Fruit fly (Drosophila melanogaster): ENCODE results near the gene Pkd2.

Gene Pkd2

DNA sequence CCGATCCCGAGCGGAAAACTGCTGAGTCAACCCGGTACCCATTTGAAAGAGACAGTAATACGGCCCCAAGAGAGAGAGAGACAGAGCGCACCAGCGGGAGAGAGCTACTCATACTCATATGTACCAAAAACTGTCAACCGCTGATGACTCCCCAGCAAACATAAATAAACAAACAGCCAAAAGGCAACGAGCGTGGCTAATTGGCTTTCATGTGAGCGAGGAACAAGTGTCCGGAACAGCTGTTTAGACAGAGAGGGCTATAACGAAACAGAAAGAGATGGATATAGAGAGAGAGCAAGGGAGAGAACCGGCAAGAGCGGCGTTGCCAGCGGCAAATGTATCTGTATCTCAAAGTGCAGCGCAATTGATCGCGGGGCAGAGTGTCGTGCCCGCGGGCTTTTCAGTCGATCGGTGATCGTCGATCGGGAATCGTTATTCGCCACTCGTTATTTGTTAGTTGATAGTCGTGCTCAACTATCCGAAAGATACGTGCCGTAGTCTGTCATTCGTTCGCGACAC lies 32.1 kb upstream of the Pkd2 start (continued):
- no peak for TF ChIP-seq cato (GFP tag; optimal IDR thresholded peaks at IDR 0.05; ENCODE audit: borderline replicate concordance)
- TF ChIP-seq Rfx (GFP tag; IDR thresholded peaks at IDR 0.05), result peak; percentile 24; the same call in 1 of the 2 replicates
- TF ChIP-seq HmgZ (tag; optimal IDR thresholded peaks at IDR 0.05), result peak; percentile 9
- no peak for TF ChIP-seq ftz-f1 (GFP tag; optimal IDR thresholded peaks at IDR 0.05)
- TF ChIP-seq Dad (GFP tag; optimal IDR thresholded peaks at IDR 0.05), result no peak
- peak; percentile 18 for TF ChIP-seq CG14710 (tag; optimal IDR thresholded peaks at IDR 0.05)
- TF ChIP-seq CG17829 (tag; optimal IDR thresholded peaks at IDR 0.05), result no peak
- TF ChIP-seq Fer1 (GFP tag; optimal IDR thresholded peaks at IDR 0.05), result peak; percentile 63
- no peak; the same call in 2 of the 3 replicates for TF ChIP-seq row (GFP tag; IDR thresholded peaks at IDR 0.05)
- TF ChIP-seq CG7357 (GFP tag; IDR thresholded peaks at IDR 0.05), result no peak
- TF ChIP-seq cwo (GFP tag; optimal IDR thresholded peaks at IDR 0.05), result peak; percentile 33
- TF ChIP-seq CG30431 (GFP tag; optimal IDR thresholded peaks at IDR 0.05), result no peak
- TF ChIP-seq CG13775 (GFP tag; optimal IDR thresholded peaks at IDR 0.05), result no peak
- TF ChIP-seq Mrtf (GFP tag; IDR thresholded peaks at IDR 0.05), result no peak
- TF ChIP-seq tx (GFP tag; optimal IDR thresholded peaks at IDR 0.05), result no peak
- TF ChIP-seq ATbp (GFP tag; optimal IDR thresholded peaks at IDR 0.05), result peak; percentile 68
- TF ChIP-seq MESR4 (GFP tag; optimal IDR thresholded peaks at IDR 0.05), result no peak
- TF ChIP-seq CG6654 (GFP tag; optimal IDR thresholded peaks at IDR 0.05), result no peak
- peak; percentile 68 for TF ChIP-seq MTF-1 (GFP tag; optimal IDR thresholded peaks at IDR 0.05; ENCODE audit: borderline replicate concordance)
- no peak for TF ChIP-seq amos (GFP tag; IDR thresholded peaks at IDR 0.05; ENCODE audit: partially characterized antibody)
- no peak for TF ChIP-seq Usf (GFP tag; optimal IDR thresholded peaks at IDR 0.05)
- no peak for TF ChIP-seq CG3995 (GFP tag; optimal IDR thresholded peaks at IDR 0.05)
- no peak for TF ChIP-seq CG2889 (GFP tag; IDR thresholded peaks at IDR 0.05)
- TF ChIP-seq Dek (tag; optimal IDR thresholded peaks at IDR 0.05), result no peak
- no peak for TF ChIP-seq CG9797 (GFP tag; optimal IDR thresholded peaks at IDR 0.05)
- no peak for TF ChIP-seq tgo (GFP tag; IDR thresholded peaks at IDR 0.05)
- peak; percentile 13 for TF ChIP-seq CG8388 (GFP tag; optimal IDR thresholded peaks at IDR 0.05)
- TF ChIP-seq croc (GFP tag; conservative IDR thresholded peaks at IDR 0.05), result no peak
- TF ChIP-seq wdn (GFP tag; IDR thresholded peaks at IDR 0.05), result no peak
- TF ChIP-seq ro (GFP tag; IDR thresholded peaks at IDR 0.05), result no peak
- no peak; the same call in 1 of the 2 replicates for TF ChIP-seq Nf-YA (GFP tag; IDR thresholded peaks at IDR 0.05)
- TF ChIP-seq salm (tag; optimal IDR thresholded peaks at IDR 0.05), result peak; percentile 55
- TF ChIP-seq Mes4 (GFP tag; optimal IDR thresholded peaks at IDR 0.05), result peak; percentile 18
- TF ChIP-seq CrebB (tag; optimal IDR thresholded peaks at IDR 0.05), result peak; percentile 63
- TF ChIP-seq Atf6 (GFP tag; IDR thresholded peaks at IDR 0.05), result peak; percentile 46; the same call in 1 of the 2 replicates
- TF ChIP-seq PHDP (tag; optimal IDR thresholded peaks at IDR 0.05), result peak; percentile 45
- peak; percentile 67; the same call in 1 of the 2 replicates for TF ChIP-seq vvl (GFP tag; IDR thresholded peaks at IDR 0.05)
- TF ChIP-seq CG13123 (GFP tag; optimal IDR thresholded peaks at IDR 0.05), result no peak
- no peak for TF ChIP-seq HLHmδ (GFP tag; optimal IDR thresholded peaks at IDR 0.05)
- no peak for TF ChIP-seq Bteb2 (GFP tag; optimal IDR thresholded peaks at IDR 0.05)
- TF ChIP-seq stc (GFP tag; IDR thresholded peaks at IDR 0.05), result 0 out of 2 replicates have a peak, but pooled peaks have one; percentile 5
- TF ChIP-seq Gsc (GFP tag; IDR thresholded peaks at IDR 0.05), result no peak
- TF ChIP-seq Awh (GFP tag; IDR thresholded peaks at IDR 0.05), result peak; percentile 76
- TF ChIP-seq Myb (GFP tag; optimal IDR thresholded peaks at IDR 0.05), result no peak
- no peak for TF ChIP-seq CG11696 (GFP tag; IDR thresholded peaks at IDR 0.05)
- TF ChIP-seq Gug (GFP tag; IDR thresholded peaks at IDR 0.05), result no peak
- no peak for TF ChIP-seq crc (GFP tag; optimal IDR thresholded peaks at IDR 0.05)
- TF ChIP-seq mam (GFP tag; optimal IDR thresholded peaks at IDR 0.05), result no peak
- no peak for TF ChIP-seq pnt (GFP tag; optimal IDR thresholded peaks at IDR 0.05)
- no peak; the same call in 2 of the 3 replicates for TF ChIP-seq B-H1 (GFP tag; IDR thresholded peaks at IDR 0.05)
- peak; percentile 84 for TF ChIP-seq sug (tag; optimal IDR thresholded peaks at IDR 0.05)

Measured in whole organism, embryonic.